Worm (Caenorhabditis elegans) whole organism, L1 larva: ENCODE results near the gene B0285.6.
A peak's percentile ranks its signal among the peaks of the same experiment; 100 is the strongest.

ENCODE experiments used
- C34B4.2 ChIP-seq: sonication (generic microtip); optimal IDR thresholded peaks from 2 replicates; lab custom pipeline; 2017; ENCODE audit warnings: mild to moderate bottlenecking, missing genetic modification characterization, missing compliant biosample characterization
- F16B12.6 ChIP-seq: fragments of 150-350 bp; optimal IDR thresholded peaks from 2 replicates; lab custom pipeline; 2014; ENCODE audit warnings: missing biosample characterization, missing genetic modification characterization
- Y116A8C.19 ChIP-seq: sonication (generic microtip); optimal IDR thresholded peaks from 2 replicates; lab custom pipeline; 2016; ENCODE audit warnings: missing compliant biosample characterization, missing genetic modification characterization, borderline replicate concordance
- ama-1 ChIP-seq: fragments of 150-350 bp; optimal IDR thresholded peaks from 2 replicates; lab custom pipeline; 2014
- blmp-1 ChIP-seq: fragments of 150-350 bp; optimal IDR thresholded peaks from 2 replicates; lab custom pipeline; 2014; ENCODE audit warnings: missing biosample characterization, missing genetic modification characterization
- ceh-63 ChIP-seq: fragments of 200-800 bp; sonication (Bioruptor generic); optimal IDR thresholded peaks from 2 replicates; lab custom pipeline; 2018; ENCODE audit warnings: mild to moderate bottlenecking, missing genetic modification characterization, missing compliant biosample characterization
- ceh-8 ChIP-seq: fragments of 200-800 bp; sonication (Bioruptor generic); optimal IDR thresholded peaks from 2 replicates; lab custom pipeline; 2018; ENCODE audit warnings: mild to moderate bottlenecking, missing genetic modification characterization, moderate library complexity, missing compliant biosample characterization
- ceh-82 ChIP-seq, 3 experiments: fragments of 150-350 bp in 1 of 3; sonication (generic microtip) in 2 of 3; optimal IDR thresholded peaks; 2 replicates each; lab custom pipeline; 2014 to 2017; ENCODE audit warnings: missing biosample characterization in 3 of 3, missing genetic modification characterization in 3 of 3
- ceh-88 ChIP-seq: fragments of 200-800 bp; sonication (Bioruptor generic); IDR thresholded peaks from 2 replicates; pipeline ENCODE4 v1.3.6; 2022; ENCODE audit warnings: missing genetic modification characterization, missing compliant biosample characterization
- efl-3 ChIP-seq: fragments of 200-800 bp; sonication (Bioruptor generic); optimal IDR thresholded peaks from 2 replicates; lab custom pipeline; 2018; ENCODE audit warnings: mild to moderate bottlenecking, missing genetic modification characterization, missing compliant biosample characterization
- egl-13 ChIP-seq: sonication (generic microtip); optimal IDR thresholded peaks from 2 replicates; lab custom pipeline; 2016; ENCODE audit warnings: missing genotype, missing genetic modification reagents, missing genetic modification characterization, missing compliant biosample characterization
- elt-2 ChIP-seq: sonication (generic microtip); optimal IDR thresholded peaks from 2 replicates; lab custom pipeline; 2016; ENCODE audit warnings: missing genetic modification characterization, mild to moderate bottlenecking, inconsistent platforms, missing compliant biosample characterization, missing genetic modification reagents
- elt-3 ChIP-seq, 6 experiments: fragments of 150-350 bp in 1 of 6; sonication (generic microtip); optimal IDR thresholded peaks; 2 replicates each; lab custom pipeline; 2017 to 2018; ENCODE audit warnings: missing biosample characterization in 6 of 6, missing genetic modification characterization in 6 of 6, inconsistent platforms in 1 of 6
- ets-5 ChIP-seq: fragments of 200-800 bp; sonication (Bioruptor generic); IDR thresholded peaks from 2 replicates; pipeline ENCODE4 v1.3.6; 2022; ENCODE audit warnings: missing genetic modification characterization, missing compliant biosample characterization
- fkh-10 ChIP-seq: sonication (generic microtip); optimal IDR thresholded peaks from 2 replicates; lab custom pipeline; 2017; ENCODE audit warnings: missing biosample characterization, missing genetic modification reagents, missing genetic modification characterization
- fkh-4 ChIP-seq: sonication (generic microtip); optimal IDR thresholded peaks from 2 replicates; lab custom pipeline; 2016; ENCODE audit warnings: missing compliant biosample characterization, missing genetic modification characterization, borderline replicate concordance
- fkh-8 ChIP-seq: sonication (generic microtip); optimal IDR thresholded peaks from 2 replicates; lab custom pipeline; 2016; ENCODE audit warnings: mild to moderate bottlenecking, missing genetic modification characterization, missing compliant biosample characterization
- hpl-2 ChIP-seq: fragments of 150-350 bp; optimal IDR thresholded peaks from 2 replicates; lab custom pipeline; 2014; ENCODE audit warnings: missing biosample characterization, missing genetic modification reagents, missing genetic modification characterization
- irx-1 ChIP-seq: sonication (generic microtip); optimal IDR thresholded peaks from 2 replicates; lab custom pipeline; 2016; ENCODE audit warnings: missing genetic modification characterization, missing compliant biosample characterization
- isw-1 ChIP-seq: fragments of 200-800 bp; sonication (Bioruptor generic); IDR thresholded peaks from 2 replicates; pipeline ENCODE4 v1.3.6; 2022; ENCODE audit warnings: missing genetic modification characterization, missing compliant biosample characterization
- lin-14 ChIP-seq: fragments of 200-800 bp; sonication (Bioruptor generic); optimal IDR thresholded peaks from 2 replicates; lab custom pipeline; 2018; ENCODE audit warnings: mild to moderate bottlenecking, missing genetic modification characterization, moderate library complexity, missing compliant biosample characterization
- lin-35 ChIP-seq, 2 experiments: fragments of 150-350 bp; optimal IDR thresholded peaks; 2 replicates each; lab custom pipeline; 2014; ENCODE audit warnings: missing biosample characterization in 2 of 2, missing genetic modification characterization in 2 of 2, missing genetic modification reagents in 2 of 2
- lin-39 ChIP-seq: fragments of 150-350 bp; optimal IDR thresholded peaks from 2 replicates; lab custom pipeline; 2014; ENCODE audit warnings: missing biosample characterization, missing genetic modification reagents, missing genetic modification characterization
- lir-3 ChIP-seq: sonication (generic microtip); optimal IDR thresholded peaks from 2 replicates; lab custom pipeline; 2016; ENCODE audit warnings: mild to moderate bottlenecking, missing genetic modification characterization, moderate library complexity, missing compliant biosample characterization; ENCODE audit not compliant: poor library complexity
- mab-9 ChIP-seq: fragments of 200-800 bp; sonication (Bioruptor generic); IDR thresholded peaks from 2 replicates; pipeline ENCODE4 v1.3.6; 2022; ENCODE audit warnings: missing genetic modification reagents, missing genetic modification characterization, missing compliant biosample characterization
- mdl-1 ChIP-seq, 2 experiments: fragments of 150-350 bp; optimal IDR thresholded peaks; 2 replicates each; lab custom pipeline; 2014 to 2017; ENCODE audit warnings: missing biosample characterization in 2 of 2, missing genetic modification characterization in 2 of 2, inconsistent platforms in 1 of 2
- mef-2 ChIP-seq: fragments of 150-350 bp; optimal IDR thresholded peaks from 2 replicates; lab custom pipeline; 2014; ENCODE audit warnings: missing biosample characterization, missing genetic modification characterization
- mep-1 ChIP-seq: fragments of 150-350 bp; optimal IDR thresholded peaks from 2 replicates; lab custom pipeline; 2014; ENCODE audit warnings: missing biosample characterization, missing genetic modification characterization
- nhr-12 ChIP-seq: sonication (generic microtip); optimal IDR thresholded peaks from 2 replicates; lab custom pipeline; 2017; ENCODE audit warnings: missing biosample characterization, missing genetic modification characterization
- nhr-20 ChIP-seq: sonication (generic microtip); optimal IDR thresholded peaks from 2 replicates; lab custom pipeline; 2016; ENCODE audit warnings: mild to moderate bottlenecking, missing genetic modification characterization, missing compliant biosample characterization
- nhr-28 ChIP-seq: fragments of 150-350 bp; optimal IDR thresholded peaks from 2 replicates; lab custom pipeline; 2014; ENCODE audit warnings: missing biosample characterization, missing genetic modification characterization
- nhr-47 ChIP-seq: sonication (generic microtip); optimal IDR thresholded peaks from 2 replicates; lab custom pipeline; 2016; ENCODE audit warnings: mild to moderate bottlenecking, missing genetic modification characterization, moderate library complexity, missing compliant biosample characterization
- nhr-76 ChIP-seq: sonication (generic microtip); optimal IDR thresholded peaks from 2 replicates; lab custom pipeline; 2017; ENCODE audit warnings: missing biosample characterization, missing genetic modification characterization
- nhr-77 ChIP-seq: fragments of 150-350 bp; optimal IDR thresholded peaks from 2 replicates; lab custom pipeline; 2014; ENCODE audit warnings: missing biosample characterization, missing genetic modification characterization
- nhr-84 ChIP-seq: sonication (generic microtip); optimal IDR thresholded peaks from 2 replicates; lab custom pipeline; 2017; ENCODE audit warnings: missing biosample characterization, missing genetic modification characterization
- nhr-85 ChIP-seq: sonication (generic microtip); peaks from one replicate; lab custom pipeline; 2016; ENCODE audit warnings: missing genetic modification characterization, inconsistent platforms, missing compliant biosample characterization
- pag-3 ChIP-seq: sonication (generic microtip); optimal IDR thresholded peaks from 2 replicates; lab custom pipeline; 2017; ENCODE audit warnings: missing genetic modification characterization, mild to moderate bottlenecking, missing compliant biosample characterization, antibody characterized with exemption, borderline replicate concordance; ENCODE audit not compliant: insufficient read depth
- pax-3 ChIP-seq: fragments of 200-800 bp; sonication (Bioruptor generic); optimal IDR thresholded peaks from 2 replicates; lab custom pipeline; 2018; ENCODE audit warnings: mild to moderate bottlenecking, missing genetic modification characterization, moderate library complexity, missing compliant biosample characterization
- pqm-1 ChIP-seq: sonication (generic microtip); optimal IDR thresholded peaks from 3 replicates; lab custom pipeline; 2017; ENCODE audit warnings: missing biosample characterization, missing genetic modification characterization
- rnt-1 ChIP-seq: sonication (generic microtip); optimal IDR thresholded peaks from 2 replicates; lab custom pipeline; 2016; ENCODE audit warnings: mild to moderate bottlenecking, missing genetic modification characterization, moderate library complexity, missing compliant biosample characterization
- snu-23 ChIP-seq: sonication (generic microtip); optimal IDR thresholded peaks from 2 replicates; lab custom pipeline; 2016; ENCODE audit warnings: missing genetic modification characterization, missing compliant biosample characterization
- sox-4 ChIP-seq: sonication (generic microtip); optimal IDR thresholded peaks from 2 replicates; lab custom pipeline; 2016; ENCODE audit warnings: missing genetic modification characterization, missing compliant biosample characterization
- sptf-1 ChIP-seq: fragments of 150-350 bp; optimal IDR thresholded peaks from 2 replicates; lab custom pipeline; 2014; ENCODE audit warnings: missing biosample characterization, missing genetic modification characterization
- swsn-7 ChIP-seq: sonication (generic microtip); optimal IDR thresholded peaks from 2 replicates; lab custom pipeline; 2016; ENCODE audit warnings: missing genetic modification characterization, missing compliant biosample characterization
- tlp-1 ChIP-seq: fragments of 150-350 bp; optimal IDR thresholded peaks from 2 replicates; lab custom pipeline; 2014; ENCODE audit warnings: missing biosample characterization, missing genetic modification characterization
- unc-130 ChIP-seq: fragments of 150-350 bp; optimal IDR thresholded peaks from 2 replicates; lab custom pipeline; 2017; ENCODE audit warnings: missing biosample characterization, missing genetic modification characterization, inconsistent platforms
- unc-86 ChIP-seq: sonication (generic microtip); optimal IDR thresholded peaks from 2 replicates; lab custom pipeline; 2016; ENCODE audit warnings: missing genetic modification characterization, missing compliant biosample characterization
- unc-98 ChIP-seq: fragments of 200-800 bp; sonication (Bioruptor generic); IDR thresholded peaks from 2 replicates; pipeline ENCODE4 v1.3.6; 2022; ENCODE audit warnings: missing genetic modification characterization, missing compliant biosample characterization
- vab-15 ChIP-seq: sonication (generic microtip); optimal IDR thresholded peaks from 2 replicates; lab custom pipeline; 2017; ENCODE audit warnings: missing genotype, mild to moderate bottlenecking, missing genetic modification characterization, missing compliant biosample characterization
- ztf-11 ChIP-seq, 2 experiments: sonication (generic microtip); optimal IDR thresholded peaks; 2 replicates each; lab custom pipeline; 2016 to 2017; ENCODE audit warnings: missing genetic modification characterization in 2 of 2, missing biosample characterization in 1 of 2, missing compliant biosample characterization in 1 of 2
- ztf-4 ChIP-seq: fragments of 150-350 bp; optimal IDR thresholded peaks from 2 replicates; lab custom pipeline; 2014; ENCODE audit warnings: missing biosample characterization, missing genetic modification characterization

Gene B0285.6

DNA sequence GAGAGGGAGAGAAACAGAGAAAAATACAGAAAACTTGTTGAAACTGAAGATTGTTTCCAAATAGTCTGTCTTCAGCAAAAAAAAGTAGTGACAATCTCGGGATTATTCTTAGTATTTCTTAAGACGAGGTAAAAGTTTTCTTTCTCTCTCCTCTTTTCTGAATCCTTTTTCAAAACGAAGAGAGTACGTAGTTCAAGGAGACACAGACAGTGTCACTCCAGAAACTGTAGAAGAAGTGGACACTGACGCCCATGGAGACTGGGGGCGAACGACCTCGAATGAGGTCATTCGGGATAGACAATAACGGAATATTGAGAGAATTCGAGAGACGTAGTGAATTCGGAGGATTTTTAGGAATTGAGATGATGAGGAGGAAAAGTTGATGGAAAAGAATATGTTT, 18.9 kb upstream of the B0285.6 start, which contains the start of gene gly-6 (continued):
- no peak for TF ChIP-seq Y116A8C.19 (tag; lab: Kevin White, UChicago)
- peak; percentile 27 for TF ChIP-seq snu-23 (GFP tag; lab: Kevin White, UChicago)
- peak; percentile 66 for TF ChIP-seq mep-1
- TF ChIP-seq rnt-1 (tag; lab: Kevin White, UChicago): peak; percentile 16
- TF ChIP-seq ets-5: no peak
- no peak for TF ChIP-seq fkh-4 (tag; lab: Kevin White, UChicago)
- no peak for TF ChIP-seq irx-1
- TF ChIP-seq ceh-82 (tag; optimal IDR thresholded peaks at IDR 0.05; lab: Kevin White, UChicago): no peak
- peak; percentile 63 for TF ChIP-seq lin-14 (GFP tag; lab: Kevin White, UChicago)
- TF ChIP-seq ceh-88 (GFP tag; lab: Robert Waterston, UW): no peak
- no peak for TF ChIP-seq swsn-7
- TF ChIP-seq ceh-63 (GFP tag; lab: Kevin White, UChicago): no peak
- no peak for TF ChIP-seq nhr-20
- no peak for TF ChIP-seq nhr-12

DNA sequence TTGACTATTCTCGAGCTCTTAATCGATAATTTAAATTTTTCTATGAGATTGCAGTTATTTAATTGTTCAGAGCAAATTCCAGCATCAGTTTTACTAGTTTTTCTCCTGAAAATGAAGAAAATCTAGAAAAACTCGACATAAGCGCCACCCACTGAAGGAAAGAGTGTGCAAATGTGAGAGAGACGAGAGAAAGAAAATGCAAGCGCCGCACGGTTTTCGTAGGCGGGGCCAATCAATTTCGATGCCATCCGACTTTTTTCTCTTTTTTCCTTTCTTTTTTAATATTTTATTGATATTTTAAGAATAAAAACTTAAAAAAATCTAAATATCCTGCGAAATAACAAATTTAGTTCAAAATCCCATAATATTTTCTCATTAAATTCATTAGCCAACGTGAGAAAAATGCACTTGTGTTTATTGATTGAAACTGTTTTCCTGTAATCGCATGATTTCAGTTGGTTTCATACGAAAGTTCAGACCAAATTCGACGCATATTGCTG, 17.3 kb upstream of the B0285.6 start, which contains the start of gene cdk-12:
cdk-12 (plus strand) TSS at position 450 of the 500 bp plus-strand sequence.
- peak; percentile 63 for TF ChIP-seq mep-1
- no peak for TF ChIP-seq egl-13 (tag; lab: Kevin White, UChicago)
- TF ChIP-seq vab-15: no peak
- TF ChIP-seq tlp-1 (tag; lab: Kevin White, UChicago): no peak
- TF ChIP-seq elt-2 (tag; lab: Kevin White, UChicago): no peak
- peak; percentile 51 for TF ChIP-seq nhr-47 (tag; lab: Kevin White, UChicago)
- no peak for TF ChIP-seq nhr-28 (tag; lab: Kevin White, UChicago)
- no peak for TF ChIP-seq fkh-8 (tag; lab: Kevin White, UChicago)
- TF ChIP-seq nhr-77 (tag; lab: Kevin White, UChicago): no peak
- no peak for TF ChIP-seq F16B12.6 (tag; lab: Kevin White, UChicago)
- TF ChIP-seq pag-3: peak; percentile 69
- TF ChIP-seq isw-1 (GFP tag; lab: Robert Waterston, UW): no peak
- no peak for TF ChIP-seq mab-9 (GFP tag; lab: Robert Waterston, UW)
- TF ChIP-seq pqm-1 (tag; lab: Kevin White, UChicago): no peak
- no peak for TF ChIP-seq ztf-11 (tag; optimal IDR thresholded peaks at IDR 0.05; lab: Kevin White, UChicago)
- no peak for TF ChIP-seq fkh-10 (GFP tag; lab: Kevin White, UChicago)
- no peak for TF ChIP-seq ama-1 (lab: Kevin White, UChicago)
- TF ChIP-seq nhr-12: no peak
- TF ChIP-seq ceh-88 (GFP tag; lab: Robert Waterston, UW): no peak
- TF ChIP-seq lir-3 (tag; lab: Kevin White, UChicago): no peak
- TF ChIP-seq rnt-1 (tag; lab: Kevin White, UChicago): peak; percentile 70
- TF ChIP-seq nhr-76 (tag; lab: Kevin White, UChicago): no peak
- peak; percentile 53 for TF ChIP-seq blmp-1 (tag; lab: Kevin White, UChicago)
- TF ChIP-seq hpl-2: no peak
- TF ChIP-seq snu-23 (GFP tag; lab: Kevin White, UChicago): peak; percentile 60
- TF ChIP-seq elt-3 (tag; optimal IDR thresholded peaks at IDR 0.05; lab: Kevin White, UChicago): peak in 1 of 6 experiments; percentile 73
- TF ChIP-seq C34B4.2 (tag; lab: Kevin White, UChicago): no peak
- TF ChIP-seq mdl-1 (tag; optimal IDR thresholded peaks at IDR 0.05; lab: Kevin White, UChicago): peak in 1 of 2 experiments; percentile 34
- no peak for TF ChIP-seq unc-130 (tag; lab: Kevin White, UChicago)
- TF ChIP-seq nhr-85: peak; percentile 9
- no peak for TF ChIP-seq unc-98 (GFP tag; lab: Robert Waterston, UW)
- no peak for TF ChIP-seq pax-3
- TF ChIP-seq ztf-4 (tag; lab: Kevin White, UChicago): no peak
- TF ChIP-seq mef-2: no peak
- TF ChIP-seq lin-35 (GFP tag; optimal IDR thresholded peaks at IDR 0.05; lab: Kevin White, UChicago): peak; percentile 38 to 52
- TF ChIP-seq swsn-7: peak; percentile 52
- TF ChIP-seq Y116A8C.19 (tag; lab: Kevin White, UChicago): no peak
- no peak for TF ChIP-seq efl-3
- TF ChIP-seq lin-39 (tag; lab: Kevin White, UChicago): no peak
- no peak for TF ChIP-seq nhr-84
- TF ChIP-seq sox-4: no peak
- no peak for TF ChIP-seq ceh-8 (GFP tag; lab: Kevin White, UChicago)
- TF ChIP-seq sptf-1 (tag; lab: Kevin White, UChicago): no peak
- no peak for TF ChIP-seq unc-86
